Fruit fly (Drosophila melanogaster): ENCODE data around the gene CG32486.
A peak's percentile ranks its signal among the peaks of the same experiment; 100 is the strongest.

The CG32486 gene

dm6 chr3L:3058970-3059883 lies 11.4 kb downstream of the CG32486 start (continued):
- TF ChIP-seq CG10979 (tag; optimal IDR thresholded peaks at IDR 0.05) (peak; percentile 63), emc (GFP tag; optimal IDR thresholded peaks at IDR 0.05) (no peak), CG5245 (GFP tag; optimal IDR thresholded peaks at IDR 0.05) (no peak), Mrtf (GFP tag; IDR thresholded peaks at IDR 0.05) (no peak), H15 (GFP tag; IDR thresholded peaks at IDR 0.05) (0 out of 3 replicates have a peak, but pooled peaks have one; percentile 9), dysf (GFP tag; IDR thresholded peaks at IDR 0.05) (peak; percentile 35; the same call in 1 of the 3 replicates), bsh (GFP tag; optimal IDR thresholded peaks at IDR 0.05) (peak in 1 of 2 experiments; percentile 49), shn (GFP tag; optimal IDR thresholded peaks at IDR 0.05) (no peak), Deaf1 (tag; optimal IDR thresholded peaks at IDR 0.05) (peak; percentile 39), CG16813 (GFP tag; IDR thresholded peaks at IDR 0.05; ENCODE audit: partially characterized antibody) (no peak), CG17829 (tag; optimal IDR thresholded peaks at IDR 0.05) (peak; percentile 45), z (GFP tag; IDR thresholded peaks at IDR 0.05) (0 out of 3 replicates have a peak, but pooled peaks have one; percentile 8), CG14965 (GFP tag; optimal IDR thresholded peaks at IDR 0.05; ENCODE audit: borderline replicate concordance) (no peak), cas (GFP tag; IDR thresholded peaks at IDR 0.05) (no peak), bab2 (GFP tag; optimal IDR thresholded peaks at IDR 0.05) (peak; percentile 42), CG30020 (tag; optimal IDR thresholded peaks at IDR 0.05) (no peak), Myb (GFP tag; optimal IDR thresholded peaks at IDR 0.05) (no peak), CG1529 (GFP tag; optimal IDR thresholded peaks at IDR 0.05) (peak; percentile 46), Rfx (GFP tag; IDR thresholded peaks at IDR 0.05) (no peak), Oli (tag; optimal IDR thresholded peaks at IDR 0.05) (peak; percentile 43), dati (GFP tag; IDR thresholded peaks at IDR 0.05) (no peak), CG2199 (GFP tag; IDR thresholded peaks at IDR 0.05) (peak; percentile 97), CG15696 (tag; optimal IDR thresholded peaks at IDR 0.05) (peak; percentile 47), Sox100B (GFP tag; optimal IDR thresholded peaks at IDR 0.05) (peak; percentile 62), kni (GFP tag; optimal IDR thresholded peaks at IDR 0.05) (peak; percentile 27), Nf-YA (GFP tag; IDR thresholded peaks at IDR 0.05) (no peak), CG1602 (GFP tag; optimal IDR thresholded peaks at IDR 0.05) (no peak), CG7786 (GFP tag; optimal IDR thresholded peaks at IDR 0.05) (no peak), tap (tag; optimal IDR thresholded peaks at IDR 0.05) (no peak), dm (GFP tag; optimal IDR thresholded peaks at IDR 0.05) (no peak), croc (GFP tag; conservative IDR thresholded peaks at IDR 0.05) (no peak; the same call in 2 of the 3 replicates), CG17612 (GFP tag; IDR thresholded peaks at IDR 0.05) (no peak), Nf-YC (tag; optimal IDR thresholded peaks at IDR 0.05) (peak; percentile 9), CG1233 (GFP tag; optimal IDR thresholded peaks at IDR 0.05) (peak; percentile 13), chif (GFP tag; optimal IDR thresholded peaks at IDR 0.05) (peak in 1 of 2 experiments; percentile 23), CG10543 (GFP tag; optimal IDR thresholded peaks at IDR 0.05) (peak; percentile 20), ATbp (GFP tag; optimal IDR thresholded peaks at IDR 0.05) (no peak), CG8359 (GFP tag; optimal IDR thresholded peaks at IDR 0.05; ENCODE audit: borderline replicate concordance) (no peak), Neu2 (GFP tag; optimal IDR thresholded peaks at IDR 0.05; ENCODE audit: borderline replicate concordance) (no peak), ac (GFP tag; optimal IDR thresholded peaks at IDR 0.05) (no peak), CG30403 (GFP tag; optimal IDR thresholded peaks at IDR 0.05) (peak; percentile 37), Pdp1 (GFP tag; optimal IDR thresholded peaks at IDR 0.05) (peak in 1 of 2 experiments; percentile 36), CG15073 (GFP tag; optimal IDR thresholded peaks at IDR 0.05) (no peak), CG11696 (GFP tag; IDR thresholded peaks at IDR 0.05) (no peak), jigr1 (GFP tag; IDR thresholded peaks at IDR 0.05) (no peak), gsb-n (tag; optimal IDR thresholded peaks at IDR 0.05) (peak; percentile 47), Nf-YB (GFP tag; optimal IDR thresholded peaks at IDR 0.05) (peak; percentile 33), bowl (GFP tag; IDR thresholded peaks at IDR 0.05) (no peak), CG7372 (GFP tag; IDR thresholded peaks at IDR 0.05) (no peak)

Data from whole organism, embryonic.